Worm (Caenorhabditis elegans): Measurements from ENCODE around the gene C49A9.2.

The C49A9.2 gene

DNA sequence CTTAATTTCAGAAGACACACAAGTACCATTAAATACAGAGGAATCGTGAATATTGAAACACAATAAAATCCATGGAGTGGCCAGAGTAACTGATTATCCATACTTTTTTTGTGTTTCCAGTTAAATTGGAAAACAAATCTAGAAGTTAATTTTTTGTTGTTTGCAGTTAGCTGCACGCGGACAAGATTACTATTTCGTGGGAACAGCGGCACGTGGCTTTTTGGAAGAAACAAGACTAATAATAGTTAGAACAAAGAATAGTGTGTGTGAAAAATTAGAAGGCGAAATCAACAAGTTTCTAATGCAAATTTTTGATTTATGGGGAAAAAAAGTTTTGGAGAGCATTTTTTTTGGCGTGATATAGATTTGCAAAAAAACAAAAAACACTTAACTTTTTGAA lies 41.3 kb downstream of the C49A9.2 start, which contains the start of gene srv-29:
TSS of gene srv-29 (minus strand) at position 101 of the 400 bp plus-strand sequence.
- TF ChIP-seq ref-1 (GFP tag; conservative IDR thresholded peaks at IDR 0.05): no peak
- TF ChIP-seq med-1 (GFP tag; optimal IDR thresholded peaks at IDR 0.05; ENCODE audit: insufficient read depth): no peak
- no peak for TF ChIP-seq klf-2 (GFP tag; conservative IDR thresholded peaks at IDR 0.05)

DNA sequence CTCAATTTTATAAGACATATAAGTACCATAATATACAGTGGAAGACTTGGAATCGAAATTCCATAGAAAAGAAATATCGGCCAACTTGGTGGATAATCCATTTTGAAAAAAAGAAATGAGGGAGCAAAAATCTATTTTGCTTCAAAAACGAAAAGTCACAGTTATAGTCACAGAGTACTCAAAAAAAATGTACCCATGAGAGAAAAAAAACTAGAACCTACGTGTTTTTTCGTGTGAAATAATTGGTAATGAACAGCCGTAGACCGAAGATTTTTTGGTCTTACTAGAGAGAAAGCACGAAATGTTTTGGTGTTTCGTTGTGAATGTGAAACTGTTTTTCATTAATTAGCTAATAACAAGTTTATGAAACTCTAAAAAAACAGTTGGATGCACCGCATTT lies 44.1 kb downstream of the C49A9.2 start, which contains the start of gene srv-30:
TSS of gene srv-30 (minus strand) at position 101 of the 400 bp plus-strand sequence.
- TF ChIP-seq ztf-23 (GFP tag; IDR thresholded peaks at IDR 0.05) (no peak), cog-1 (tag; optimal IDR thresholded peaks at IDR 0.05) (no peak), flt-1 (GFP tag; IDR thresholded peaks at IDR 0.05) (no peak), klf-2 (GFP tag; conservative IDR thresholded peaks at IDR 0.05) (no peak), med-1 (GFP tag; optimal IDR thresholded peaks at IDR 0.05; ENCODE audit: insufficient read depth) (no peak), ztf-29 (GFP tag; IDR thresholded peaks at IDR 0.05) (no peak), tab-1 (GFP tag; IDR thresholded peaks at IDR 0.05) (no peak)

DNA sequence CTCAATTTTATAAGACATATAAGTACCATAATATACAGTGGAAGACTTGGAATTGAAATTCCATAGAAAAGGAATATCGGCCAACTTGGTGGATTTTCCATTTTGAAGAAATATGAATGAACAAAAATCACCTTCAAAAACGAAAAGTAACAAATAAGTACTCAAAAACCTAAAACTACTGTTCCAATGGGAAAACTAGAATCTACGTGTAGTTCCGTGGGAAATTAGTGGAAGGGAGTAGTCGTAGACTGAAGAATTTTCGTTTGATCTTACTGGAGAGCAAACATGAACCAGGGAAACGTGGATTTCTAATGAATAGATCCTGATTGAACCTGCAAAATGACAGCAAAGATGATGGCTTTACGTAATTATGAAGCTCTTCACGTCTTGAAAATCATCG lies 46.7 kb downstream of the C49A9.2 start, which contains the start of gene srv-31:
TSS of gene srv-31 (minus strand) at position 101 of the 400 bp plus-strand sequence.
- TF ChIP-seq ztf-23 (GFP tag; IDR thresholded peaks at IDR 0.05) (no peak), klf-2 (GFP tag; conservative IDR thresholded peaks at IDR 0.05) (no peak), ref-1 (GFP tag; conservative IDR thresholded peaks at IDR 0.05) (no peak), flt-1 (GFP tag; IDR thresholded peaks at IDR 0.05) (no peak), T22C8.4 (GFP tag; IDR thresholded peaks at IDR 0.05) (no peak), cog-1 (tag; optimal IDR thresholded peaks at IDR 0.05) (no peak), ztf-29 (GFP tag; IDR thresholded peaks at IDR 0.05) (no peak), med-1 (GFP tag; optimal IDR thresholded peaks at IDR 0.05; ENCODE audit: insufficient read depth) (no peak), tab-1 (GFP tag; IDR thresholded peaks at IDR 0.05) (no peak)

DNA sequence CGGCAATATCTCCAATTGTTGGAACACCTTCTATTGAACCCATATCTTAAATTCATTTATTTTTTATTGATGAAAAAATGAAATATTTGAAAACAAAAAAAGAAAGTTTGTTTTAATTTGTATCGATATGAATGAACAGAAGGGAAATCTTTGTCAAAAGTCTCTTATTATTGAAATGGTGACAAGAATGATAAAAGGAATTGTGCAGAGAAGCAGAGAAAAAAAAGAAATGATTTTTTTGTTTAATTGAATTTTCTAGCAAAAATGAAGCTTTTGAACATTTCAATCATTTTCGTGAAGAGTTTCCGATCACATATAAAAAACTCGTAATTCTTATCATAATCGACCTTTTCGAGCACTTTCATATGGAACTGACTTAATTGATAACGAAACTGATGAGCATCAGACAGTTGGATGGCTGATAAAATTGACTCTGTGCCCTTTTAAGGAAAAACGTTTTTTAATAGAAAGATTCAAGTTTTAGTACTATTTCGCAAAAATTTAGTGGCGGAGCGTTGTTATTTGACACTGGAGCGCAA lies 50.5 kb downstream of the C49A9.2 start, which contains the start of the genes aat-4 and T13A10.1:
TSS of gene aat-4 (minus strand) at position 51 of the 539 bp plus-strand sequence.
TSS of gene T13A10.1 (plus strand) at position 411 of the 539 bp plus-strand sequence.
- TF ChIP-seq klf-2 (GFP tag; conservative IDR thresholded peaks at IDR 0.05): no peak
- no peak for TF ChIP-seq ztf-23 (GFP tag; IDR thresholded peaks at IDR 0.05)
- no peak for TF ChIP-seq T22C8.4 (GFP tag; IDR thresholded peaks at IDR 0.05)
- TF ChIP-seq ztf-29 (GFP tag; IDR thresholded peaks at IDR 0.05): no peak
- no peak for TF ChIP-seq ref-1 (GFP tag; conservative IDR thresholded peaks at IDR 0.05)
- no peak for TF ChIP-seq flt-1 (GFP tag; IDR thresholded peaks at IDR 0.05)
- TF ChIP-seq med-1 (GFP tag; optimal IDR thresholded peaks at IDR 0.05; ENCODE audit: insufficient read depth): no peak
- TF ChIP-seq tab-1 (GFP tag; IDR thresholded peaks at IDR 0.05): no peak
